Fruit fly (Drosophila melanogaster) whole organism, embryonic: ENCODE measurements around the gene CG1951.

Experiments
- Atf-2 ChIP-seq: fragments of 200-800 bp; sonication (Bioruptor generic); optimal IDR thresholded peaks from 2 replicates; lab custom pipeline; 2016; ENCODE audit warnings: missing biosample characterization, missing genetic modification characterization
- Bteb2 ChIP-seq: fragments of 200-800 bp; sonication (Bioruptor generic); optimal IDR thresholded peaks from 2 replicates; lab custom pipeline; 2016; ENCODE audit warnings: missing biosample characterization, missing genetic modification characterization
- CG10267 ChIP-seq: fragments of 200-800 bp; sonication (Bioruptor generic); optimal IDR thresholded peaks from 2 replicates; lab custom pipeline; 2018; ENCODE audit warnings: missing biosample characterization, mild to moderate bottlenecking, missing genetic modification characterization, moderate library complexity
- CG10565 ChIP-seq: fragments of 200-800 bp; sonication (Bioruptor generic); optimal IDR thresholded peaks from 3 replicates; lab custom pipeline; 2016; ENCODE audit warnings: missing biosample characterization, mild to moderate bottlenecking, missing genetic modification characterization
- CG12391 ChIP-seq: fragments of 200-800 bp; sonication (Bioruptor generic); optimal IDR thresholded peaks from 3 replicates; lab custom pipeline; 2018; ENCODE audit warnings: missing biosample characterization, mild to moderate bottlenecking, missing genetic modification characterization, moderate library complexity
- CG13296 ChIP-seq: fragments of 200-800 bp; sonication (Bioruptor generic); optimal IDR thresholded peaks from 3 replicates; lab custom pipeline; 2018; ENCODE audit warnings: missing biosample characterization, mild to moderate bottlenecking, missing genetic modification characterization
- CG17568 ChIP-seq: fragments of 200-800 bp; sonication (Bioruptor generic); optimal IDR thresholded peaks from 2 replicates; lab custom pipeline; 2018; ENCODE audit warnings: missing biosample characterization, mild to moderate bottlenecking, missing genetic modification characterization, moderate library complexity
- CG2199 ChIP-seq: fragments of 200-800 bp; sonication (Bioruptor generic); IDR thresholded peaks from 3 replicates; pipeline ENCODE4 v1.3.6; 2022; ENCODE audit warnings: missing biosample characterization, missing genetic modification characterization
- CG31388 ChIP-seq: fragments of 200-800 bp; sonication (Bioruptor generic); optimal IDR thresholded peaks from 2 replicates; lab custom pipeline; 2016; ENCODE audit warnings: missing biosample characterization, missing genetic modification characterization
- CG43689 ChIP-seq: fragments of 200-800 bp; sonication (Bioruptor generic); IDR thresholded peaks from 2 replicates; pipeline ENCODE4 v1.3.6; 2022; ENCODE audit warnings: missing biosample characterization, missing genetic modification characterization
- CG5245 ChIP-seq: fragments of 200-800 bp; sonication (Bioruptor generic); optimal IDR thresholded peaks from 3 replicates; lab custom pipeline; 2016; ENCODE audit warnings: missing biosample characterization, missing genetic modification characterization
- CG7987 ChIP-seq: fragments of 200-800 bp; sonication (Bioruptor generic); optimal IDR thresholded peaks from 2 replicates; lab custom pipeline; 2018; ENCODE audit warnings: missing biosample characterization, mild to moderate bottlenecking, missing genetic modification characterization, moderate library complexity
- CG8089 ChIP-seq: fragments of 200-800 bp; sonication (Bioruptor generic); optimal IDR thresholded peaks from 3 replicates; lab custom pipeline; 2016; ENCODE audit warnings: missing biosample characterization, missing genetic modification characterization
- CG8388 ChIP-seq: fragments of 200-800 bp; sonication (Bioruptor generic); optimal IDR thresholded peaks from 2 replicates; lab custom pipeline; 2019; ENCODE audit warnings: missing biosample characterization, mild to moderate bottlenecking, missing genetic modification characterization, moderate library complexity
- Doc2 ChIP-seq: fragments of 200-800 bp; sonication (Bioruptor generic); IDR thresholded peaks from 2 replicates; pipeline ENCODE4 v1.3.6; 2022; ENCODE audit warnings: missing biosample characterization, missing genetic modification characterization
- Drgx ChIP-seq: fragments of 200-800 bp; sonication (Bioruptor generic); IDR thresholded peaks from 2 replicates; pipeline ENCODE4 v1.3.6; 2022; ENCODE audit warnings: missing biosample characterization, missing genetic modification characterization
- E2f1 ChIP-seq: fragments of 200-800 bp; sonication (Bioruptor generic); IDR thresholded peaks from 2 replicates; pipeline ENCODE4 v1.3.6; 2022; ENCODE audit warnings: missing biosample characterization, missing genetic modification characterization
- HHEX ChIP-seq: fragments of 200-800 bp; sonication (Bioruptor generic); optimal IDR thresholded peaks from 3 replicates; lab custom pipeline; 2017; ENCODE audit warnings: missing biosample characterization, mild to moderate bottlenecking, missing genetic modification characterization, missing genetic modification reagents
- Hey ChIP-seq: fragments of 200-800 bp; sonication (Bioruptor generic); optimal IDR thresholded peaks from 3 replicates; lab custom pipeline; 2018; ENCODE audit warnings: missing biosample characterization, mild to moderate bottlenecking, missing genetic modification characterization
- HmgD ChIP-seq: fragments of 200-800 bp; sonication (Bioruptor generic); optimal IDR thresholded peaks from 3 replicates; lab custom pipeline; 2016; ENCODE audit warnings: missing biosample characterization, missing genetic modification characterization
- HmgZ ChIP-seq: fragments of 200-800 bp; sonication (Bioruptor generic); optimal IDR thresholded peaks from 2 replicates; lab custom pipeline; 2018; ENCODE audit warnings: missing biosample characterization, mild to moderate bottlenecking, missing genetic modification characterization
- Hr78 ChIP-seq, 2 experiments: fragments of 200-800 bp in 1 of 2; fragments of >200 bp in 1 of 2; sonication (Bioruptor generic) in 1 of 2; optimal IDR thresholded peaks; 2 replicates each; lab custom pipeline; 2017 to 2019; ENCODE audit warnings: missing biosample characterization in 2 of 2, missing genetic modification characterization in 2 of 2, mild to moderate bottlenecking in 1 of 2, moderate library complexity in 1 of 2
- Lim3 ChIP-seq: fragments of 200-800 bp; sonication (Bioruptor generic); IDR thresholded peaks from 2 replicates; pipeline ENCODE4 v1.3.6; 2022; ENCODE audit warnings: missing biosample characterization, missing genetic modification characterization
- MESR4 ChIP-seq: fragments of 200-800 bp; sonication (Bioruptor generic); optimal IDR thresholded peaks from 2 replicates; lab custom pipeline; 2018; ENCODE audit warnings: missing biosample characterization, mild to moderate bottlenecking, missing genetic modification characterization, moderate library complexity
- Mad ChIP-seq: fragments of 200-800 bp; sonication (Bioruptor generic); optimal IDR thresholded peaks from 2 replicates; lab custom pipeline; 2016; ENCODE audit warnings: missing biosample characterization, missing genetic modification characterization
- NFAT ChIP-seq: fragments of 200-800 bp; sonication (Bioruptor generic); IDR thresholded peaks from 2 replicates; pipeline ENCODE4 v1.3.6; 2022; ENCODE audit warnings: missing biosample characterization, missing genetic modification characterization
- Nf-YC ChIP-seq: fragments of 200-800 bp; optimal IDR thresholded peaks from 3 replicates; lab custom pipeline; 2019; ENCODE audit warnings: missing biosample characterization, mild to moderate bottlenecking, missing genetic modification characterization, moderate library complexity
- al ChIP-seq: fragments of 200-800 bp; sonication (Bioruptor generic); IDR thresholded peaks from 2 replicates; pipeline ENCODE4 v1.3.6; 2022; ENCODE audit warnings: missing biosample characterization, missing genetic modification characterization
- cg ChIP-seq: fragments of 200-800 bp; sonication (Bioruptor generic); optimal IDR thresholded peaks from 3 replicates; lab custom pipeline; 2019; ENCODE audit warnings: missing biosample characterization, mild to moderate bottlenecking, missing genetic modification characterization, moderate library complexity
- corto ChIP-seq: fragments of 200-800 bp; sonication (Bioruptor generic); optimal IDR thresholded peaks from 2 replicates; lab custom pipeline; 2016; ENCODE audit warnings: missing biosample characterization, mild to moderate bottlenecking, missing genetic modification characterization, moderate library complexity
- dysf ChIP-seq: fragments of 200-800 bp; sonication (Bioruptor generic); IDR thresholded peaks from 3 replicates; pipeline ENCODE4 v1.3.6; 2022; ENCODE audit warnings: missing biosample characterization, missing genetic modification characterization
- esg ChIP-seq: fragments of 200-800 bp; sonication (Bioruptor generic); conservative IDR thresholded peaks from 2 replicates; pipeline ENCODE4 v1.3.6; 2022; ENCODE audit warnings: missing biosample characterization, missing genetic modification characterization
- ewg ChIP-seq: fragments of 200-800 bp; sonication (Bioruptor generic); optimal IDR thresholded peaks from 3 replicates; lab custom pipeline; 2017; ENCODE audit warnings: mild to moderate bottlenecking, missing biosample characterization, missing genetic modification reagents, missing genetic modification characterization
- gce ChIP-seq: fragments of 200-800 bp; sonication (Bioruptor generic); IDR thresholded peaks from 3 replicates; pipeline ENCODE4 v1.3.6; 2022; ENCODE audit warnings: missing biosample characterization, missing genetic modification characterization
- hkb ChIP-seq, 2 experiments: fragments of 200-800 bp in 1 of 2; fragments of >200 bp in 1 of 2; sonication (Bioruptor generic) in 1 of 2; IDR thresholded peaks in 1 of 2; optimal IDR thresholded peaks in 1 of 2; 2 replicates each; pipeline versions ENCODE4 v1.3.6 to Lab custom; 2017 to 2022; ENCODE audit warnings: missing biosample characterization in 1 of 2, missing genetic modification characterization in 1 of 2
- kni ChIP-seq: fragments of 200-800 bp; sonication (Bioruptor generic); optimal IDR thresholded peaks from 3 replicates; lab custom pipeline; 2017; ENCODE audit warnings: mild to moderate bottlenecking, missing biosample characterization, missing genetic modification reagents, missing genetic modification characterization
- lab ChIP-seq: fragments of 200-800 bp; sonication (Bioruptor generic); optimal IDR thresholded peaks from 3 replicates; lab custom pipeline; 2017; ENCODE audit warnings: missing biosample characterization, missing genetic modification characterization, mild to moderate bottlenecking, moderate library complexity, missing genetic modification reagents
- nom ChIP-seq: fragments of 200-800 bp; sonication (Bioruptor generic); optimal IDR thresholded peaks from 2 replicates; lab custom pipeline; 2017; ENCODE audit warnings: missing biosample characterization, missing genetic modification characterization, mild to moderate bottlenecking, moderate library complexity, missing genetic modification reagents
- otp ChIP-seq: fragments of 200-800 bp; sonication (Bioruptor generic); IDR thresholded peaks from 3 replicates; pipeline ENCODE4, ENCODE4 v1.3.6; 2022; ENCODE audit warnings: missing biosample characterization, missing genetic modification characterization
- p53 ChIP-seq: fragments of 200-800 bp; sonication (Bioruptor generic); optimal IDR thresholded peaks from 2 replicates; lab custom pipeline; 2016; ENCODE audit warnings: missing biosample characterization, missing genetic modification characterization
- peb ChIP-seq: fragments of 200-800 bp; sonication (Bioruptor generic); IDR thresholded peaks from 2 replicates; pipeline ENCODE4 v1.3.6; 2022; ENCODE audit warnings: missing biosample characterization, missing genetic modification characterization
- ro ChIP-seq: fragments of 200-800 bp; sonication (Bioruptor generic); IDR thresholded peaks from 2 replicates; pipeline ENCODE4 v1.3.6; 2022; ENCODE audit warnings: missing biosample characterization, missing genetic modification characterization
- sd ChIP-seq: fragments of 200-800 bp; sonication (Bioruptor generic); optimal IDR thresholded peaks from 3 replicates; lab custom pipeline; 2018; ENCODE audit warnings: missing biosample characterization, mild to moderate bottlenecking, missing genetic modification characterization, moderate library complexity
- seq ChIP-seq: fragments of 200-800 bp; sonication (Bioruptor generic); IDR thresholded peaks from 2 replicates; pipeline ENCODE4 v1.3.6; 2022; ENCODE audit warnings: missing biosample characterization, missing genetic modification characterization
- sisA ChIP-seq: fragments of 200-800 bp; sonication (Bioruptor generic); IDR thresholded peaks from 2 replicates; pipeline ENCODE4 v1.3.6; 2022; ENCODE audit warnings: missing biosample characterization, missing genetic modification characterization
- sqz ChIP-seq: fragments of 200-800 bp; sonication (Bioruptor generic); optimal IDR thresholded peaks from 3 replicates; lab custom pipeline; 2018; ENCODE audit warnings: missing biosample characterization, mild to moderate bottlenecking, missing genetic modification characterization
- tap ChIP-seq: fragments of 200-800 bp; optimal IDR thresholded peaks from 3 replicates; lab custom pipeline; 2019; ENCODE audit warnings: missing biosample characterization, mild to moderate bottlenecking, missing genetic modification characterization, moderate library complexity
- vnd ChIP-seq: fragments of 200-800 bp; sonication (Bioruptor generic); IDR thresholded peaks from 3 replicates; pipeline ENCODE4 v1.3.6; 2022; ENCODE audit warnings: missing biosample characterization, missing genetic modification characterization; ENCODE audit not compliant: partially characterized antibody
- zen ChIP-seq: fragments of 200-800 bp; sonication (Bioruptor generic); optimal IDR thresholded peaks from 3 replicates; lab custom pipeline; 2018; ENCODE audit warnings: missing biosample characterization, mild to moderate bottlenecking, missing genetic modification characterization, moderate library complexity

The CG1951 gene

dm6 chr3R:29033909-29034629 lies 7.0 kb downstream of the CG1951 start, which contains the start of the genes beta4GalNAcTB and Cpsf100 (continued):
- TF ChIP-seq CG5245 (peak; percentile 60), HmgZ (tag; lab: Kevin White, UChicago) (peak; percentile 6), Atf-2 (GFP tag; lab: Kevin White, UChicago) (peak; percentile 58), CG31388 (peak; percentile 25), CG2199 (0 out of 3 replicates have a peak, but pooled peaks have one; percentile 10), HmgD (GFP tag; lab: Kevin White, UChicago) (no peak), dysf (peak; percentile 79), hkb (optimal IDR thresholded peaks at IDR 0.05; lab: Kevin White, UChicago) (no peak), hkb (GFP tag; IDR thresholded peaks at IDR 0.05; lab: Robert Waterston, UW) (peak; percentile 35; the same call in 1 of the 2 replicates), lab (GFP tag; lab: Kevin White, UChicago) (no peak), CG17568 (GFP tag; lab: Kevin White, UChicago) (no peak), tap (tag; lab: Kevin White, UChicago) (no peak), NFAT (peak; percentile 67), Hey (no peak), p53 (GFP tag; lab: Kevin White, UChicago) (no peak), E2f1 (GFP tag; lab: Robert Waterston, UW) (peak; percentile 64), otp (peak; percentile 40; the same call in 1 of the 3 replicates), CG10267 (tag; lab: Kevin White, UChicago) (peak; percentile 56), esg (GFP tag; lab: Robert Waterston, UW) (peak; percentile 58), seq (GFP tag; lab: Robert Waterston, UW) (peak; percentile 47; the same call in 1 of the 2 replicates), Doc2 (GFP tag; lab: Robert Waterston, UW) (no peak), kni (GFP tag; lab: Kevin White, UChicago) (no peak), al (peak; percentile 65), sqz (GFP tag; lab: Kevin White, UChicago) (no peak), sisA (peak; percentile 69), cg (GFP tag; lab: Kevin White, UChicago) (no peak), nom (GFP tag; lab: Kevin White, UChicago) (no peak), CG7987 (GFP tag; lab: Kevin White, UChicago) (no peak), sd (tag; lab: Kevin White, UChicago) (no peak), zen (tag; lab: Kevin White, UChicago) (peak; percentile 56), CG8089 (GFP tag; lab: Kevin White, UChicago) (peak; percentile 57), Bteb2 (GFP tag; lab: Kevin White, UChicago) (peak; percentile 31), corto (GFP tag; lab: Kevin White, UChicago) (no peak), CG43689 (GFP tag; lab: Robert Waterston, UW) (no peak), Lim3 (no peak), ro (GFP tag; lab: Robert Waterston, UW) (peak; percentile 15; the same call in 1 of the 2 replicates), Mad (GFP tag; lab: Kevin White, UChicago) (peak; percentile 46), CG8388 (GFP tag; lab: Kevin White, UChicago) (peak; percentile 65), peb (0 out of 2 replicates have a peak, but pooled peaks have one; percentile 30), Nf-YC (tag; lab: Kevin White, UChicago) (peak; percentile 65), MESR4 (no peak), vnd (GFP tag; lab: Robert Waterston, UW) (no peak), Drgx (no peak), CG12391 (tag; lab: Kevin White, UChicago) (peak; percentile 78), HHEX (GFP tag; lab: Kevin White, UChicago) (peak; percentile 75), ewg (GFP tag; lab: Kevin White, UChicago) (peak; percentile 37), CG13296 (GFP tag; lab: Kevin White, UChicago) (no peak), CG10565 (GFP tag; lab: Kevin White, UChicago) (no peak), Hr78 (GFP tag; optimal IDR thresholded peaks at IDR 0.05; lab: Kevin White, UChicago) (no peak), gce (GFP tag; lab: Robert Waterston, UW) (no peak)
